Fruit fly (Drosophila melanogaster): ENCODE data around the gene GIIIspla2.

- TF ChIP-seq CG9139 (GFP tag; optimal IDR thresholded peaks at IDR 0.05) (no peak), svp (GFP tag) (no peak), CG8119 (GFP tag; IDR thresholded peaks at IDR 0.05) (no peak; the same call in 2 of the 3 replicates)
Measured at dm6 chrX:8194559-8194958, 37.1 kb downstream of the GIIIspla2 start.

All from whole organism, prepupa.